Fruit fly (Drosophila melanogaster): ENCODE results near the gene RpL24.
A peak's percentile ranks its signal among the peaks of the same experiment; 100 is the strongest.

dm6 chr2L:13368940-13369339 is 26.0 kb downstream of the RpL24 start, which contains the start of gene CG31855:
- TF ChIP-seq CG7101 (tag; optimal IDR thresholded peaks at IDR 0.05) = peak; percentile 93
- peak; percentile 50 for TF ChIP-seq tj (GFP tag; optimal IDR thresholded peaks at IDR 0.05)
- peak; percentile 75 for TF ChIP-seq Clk (GFP tag; optimal IDR thresholded peaks at IDR 0.05)
- peak; percentile 86 for TF ChIP-seq CG5204 (GFP tag; optimal IDR thresholded peaks at IDR 0.05)
- no peak for TF ChIP-seq kay (GFP tag; ENCODE audit: borderline replicate concordance)
- TF ChIP-seq CG11617 (GFP tag; optimal IDR thresholded peaks at IDR 0.05) = peak; percentile 85
- peak; percentile 84 for TF ChIP-seq pad (GFP tag; optimal IDR thresholded peaks at IDR 0.05)
- peak; percentile 93 for TF ChIP-seq CG12768 (GFP tag; optimal IDR thresholded peaks at IDR 0.05)
- TF ChIP-seq CG1620 (GFP tag; optimal IDR thresholded peaks at IDR 0.05) = peak; percentile 96
- peak; percentile 82 for TF ChIP-seq CG14711 (tag; optimal IDR thresholded peaks at IDR 0.05)
- TF ChIP-seq Hr96 (GFP tag; optimal IDR thresholded peaks at IDR 0.05) = peak; percentile 80
